Fruit fly (Drosophila melanogaster) whole organism, embryonic: ENCODE results near the gene CG17996.
A peak's percentile ranks its signal among the peaks of the same experiment; 100 is the strongest.

Experiments used
- Adf1 ChIP-seq: fragments of 200-800 bp; sonication (Bioruptor generic); IDR thresholded peaks from 2 replicates; pipeline ENCODE4 v1.3.6; 2022; ENCODE audit warnings: missing biosample characterization, missing genetic modification characterization
- Atf3 ChIP-seq: fragments of 200-800 bp; sonication (Bioruptor generic); optimal IDR thresholded peaks from 3 replicates; lab custom pipeline; 2016; ENCODE audit warnings: missing biosample characterization, missing genetic modification characterization
- CG10274 ChIP-seq: fragments of 200-800 bp; sonication (Bioruptor generic); optimal IDR thresholded peaks from 3 replicates; lab custom pipeline; 2017; ENCODE audit warnings: missing biosample characterization, mild to moderate bottlenecking, missing genetic modification characterization
- CG10543 ChIP-seq: fragments of 200-800 bp; sonication (Bioruptor generic); optimal IDR thresholded peaks from 3 replicates; lab custom pipeline; 2017; ENCODE audit warnings: missing biosample characterization, mild to moderate bottlenecking, missing genetic modification characterization, moderate library complexity
- CG11456 ChIP-seq: fragments of 200-800 bp; sonication (Bioruptor generic); IDR thresholded peaks from 3 replicates; pipeline ENCODE4 v1.3.6; 2022; ENCODE audit warnings: missing biosample characterization, missing genetic modification characterization
- CG12659 ChIP-seq: fragments of 200-800 bp; sonication (Bioruptor generic); optimal IDR thresholded peaks from 3 replicates; lab custom pipeline; 2017; ENCODE audit warnings: mild to moderate bottlenecking, missing biosample characterization, missing genetic modification reagents, missing genetic modification characterization
- CG15269 ChIP-seq: fragments of 200-800 bp; sonication (Bioruptor generic); optimal IDR thresholded peaks from 2 replicates; lab custom pipeline; 2018; ENCODE audit warnings: missing biosample characterization, mild to moderate bottlenecking, missing genetic modification characterization, moderate library complexity
- CG16863 ChIP-seq: fragments of 200-800 bp; sonication (Bioruptor generic); optimal IDR thresholded peaks from 3 replicates; lab custom pipeline; 2016; ENCODE audit warnings: missing biosample characterization, missing genetic modification characterization
- CG18011 ChIP-seq: fragments of 200-800 bp; sonication (Bioruptor generic); optimal IDR thresholded peaks from 2 replicates; lab custom pipeline; 2017; ENCODE audit warnings: missing biosample characterization, missing genetic modification characterization, mild to moderate bottlenecking, moderate library complexity, missing genotype
- CG1832 ChIP-seq: fragments of 200-800 bp; sonication (Bioruptor generic); optimal IDR thresholded peaks from 2 replicates; lab custom pipeline; 2017; ENCODE audit warnings: missing biosample characterization, mild to moderate bottlenecking, missing genetic modification characterization, inconsistent platforms
- CG18599 ChIP-seq: fragments of 200-800 bp; sonication (Bioruptor generic); optimal IDR thresholded peaks from 3 replicates; lab custom pipeline; 2017; ENCODE audit warnings: missing biosample characterization, missing genetic modification characterization, mild to moderate bottlenecking, moderate library complexity, missing genetic modification reagents
- CG18764 ChIP-seq: fragments of 200-800 bp; sonication (Bioruptor generic); optimal IDR thresholded peaks from 3 replicates; lab custom pipeline; 2016; ENCODE audit warnings: missing biosample characterization, missing genetic modification characterization
- CG2889 ChIP-seq: fragments of 200-800 bp; sonication (Bioruptor generic); IDR thresholded peaks from 3 replicates; pipeline ENCODE4 v1.3.6; 2022; ENCODE audit warnings: missing biosample characterization, missing genetic modification characterization
- CG3065 ChIP-seq: fragments of 200-800 bp; sonication (Bioruptor generic); optimal IDR thresholded peaks from 2 replicates; lab custom pipeline; 2016; ENCODE audit warnings: missing biosample characterization, missing genetic modification characterization
- CG32772 ChIP-seq: fragments of 200-800 bp; sonication (Bioruptor generic); IDR thresholded peaks from 2 replicates; pipeline ENCODE4 v1.3.6; 2022; ENCODE audit warnings: missing biosample characterization, missing genetic modification characterization
- CG33213 ChIP-seq: fragments of 200-800 bp; sonication (Bioruptor generic); optimal IDR thresholded peaks from 3 replicates; lab custom pipeline; 2016; ENCODE audit warnings: missing biosample characterization, missing genetic modification characterization
- CG4617 ChIP-seq: fragments of 200-800 bp; sonication (Bioruptor generic); optimal IDR thresholded peaks from 3 replicates; lab custom pipeline; 2016; ENCODE audit warnings: missing biosample characterization, missing genetic modification characterization, borderline replicate concordance
- CG7556 ChIP-seq: fragments of 200-800 bp; sonication (Bioruptor generic); optimal IDR thresholded peaks from 2 replicates; lab custom pipeline; 2017; ENCODE audit warnings: missing biosample characterization, mild to moderate bottlenecking, missing genetic modification characterization
- CG8388 ChIP-seq: fragments of 200-800 bp; sonication (Bioruptor generic); optimal IDR thresholded peaks from 2 replicates; lab custom pipeline; 2019; ENCODE audit warnings: missing biosample characterization, mild to moderate bottlenecking, missing genetic modification characterization, moderate library complexity
- CG9797 ChIP-seq: fragments of 200-800 bp; sonication (Bioruptor generic); optimal IDR thresholded peaks from 3 replicates; lab custom pipeline; 2018; ENCODE audit warnings: missing biosample characterization, mild to moderate bottlenecking, missing genetic modification characterization
- Dad ChIP-seq: fragments of 200-800 bp; sonication (Bioruptor generic); optimal IDR thresholded peaks from 3 replicates; lab custom pipeline; 2016; ENCODE audit warnings: missing biosample characterization, missing genetic modification characterization
- Dip2 ChIP-seq: fragments of 200-800 bp; sonication (Bioruptor generic); IDR thresholded peaks from 2 replicates; pipeline ENCODE4 v1.3.6; 2022; ENCODE audit warnings: missing biosample characterization, missing genetic modification characterization
- Dip3 ChIP-seq: fragments of 200-800 bp; sonication (Bioruptor generic); optimal IDR thresholded peaks from 3 replicates; lab custom pipeline; 2016; ENCODE audit warnings: missing biosample characterization, missing genetic modification characterization
- Gug ChIP-seq: fragments of 200-800 bp; sonication (Bioruptor generic); IDR thresholded peaks from 4 replicates; pipeline ENCODE4 v1.3.6; 2022; ENCODE audit warnings: missing biosample characterization, missing genetic modification characterization
- HHEX ChIP-seq: fragments of 200-800 bp; sonication (Bioruptor generic); optimal IDR thresholded peaks from 3 replicates; lab custom pipeline; 2017; ENCODE audit warnings: missing biosample characterization, mild to moderate bottlenecking, missing genetic modification characterization, missing genetic modification reagents
- MTF-1 ChIP-seq: fragments of 200-800 bp; sonication (Bioruptor generic); optimal IDR thresholded peaks from 2 replicates; lab custom pipeline; 2018; ENCODE audit warnings: missing biosample characterization, mild to moderate bottlenecking, missing genetic modification characterization, borderline replicate concordance
- Mad ChIP-seq: fragments of 200-800 bp; sonication (Bioruptor generic); optimal IDR thresholded peaks from 2 replicates; lab custom pipeline; 2016; ENCODE audit warnings: missing biosample characterization, missing genetic modification characterization
- Scr ChIP-seq: fragments of 200-800 bp; sonication (Bioruptor generic); IDR thresholded peaks from 2 replicates; pipeline ENCODE4 v1.3.6; 2022; ENCODE audit warnings: missing biosample characterization, missing genetic modification characterization; ENCODE audit not compliant: partially characterized antibody
- Trl ChIP-seq, 3 experiments: fragments of >200 bp in 2 of 3; fragments of 200-800 bp in 1 of 3; sonication (Bioruptor generic) in 1 of 3; optimal IDR thresholded peaks; 2 replicates in 1 of 3; 3 replicates in 2 of 3; lab custom pipeline; 2016 to 2017; ENCODE audit warnings: missing biosample characterization in 1 of 3, missing genetic modification characterization in 1 of 3
- Xrp1 ChIP-seq: fragments of 200-800 bp; sonication (Bioruptor generic); IDR thresholded peaks from 2 replicates; pipeline ENCODE4 v1.3.6; 2022; ENCODE audit warnings: missing biosample characterization, missing genetic modification characterization
- YL-1 ChIP-seq: fragments of 200-800 bp; sonication (Bioruptor generic); optimal IDR thresholded peaks from 3 replicates; lab custom pipeline; 2017; ENCODE audit warnings: missing biosample characterization, mild to moderate bottlenecking, missing genetic modification characterization
- aop ChIP-seq: fragments of 200-800 bp; sonication (Bioruptor generic); IDR thresholded peaks from 2 replicates; pipeline ENCODE4 v1.3.6; 2022; ENCODE audit warnings: missing biosample characterization, missing genetic modification characterization
- ara ChIP-seq: fragments of 200-800 bp; sonication (Bioruptor generic); IDR thresholded peaks from 2 replicates; pipeline ENCODE4 v1.3.6; 2022; ENCODE audit warnings: missing biosample characterization, missing genetic modification characterization
- ato ChIP-seq: fragments of 200-800 bp; sonication (Bioruptor generic); IDR thresholded peaks from 2 replicates; pipeline ENCODE4 v1.3.6; 2022; ENCODE audit warnings: missing biosample characterization, missing genetic modification characterization; ENCODE audit not compliant: partially characterized antibody
- bcd ChIP-seq: fragments of 200-800 bp; sonication (Bioruptor generic); optimal IDR thresholded peaks from 2 replicates; lab custom pipeline; 2017; ENCODE audit warnings: missing biosample characterization, mild to moderate bottlenecking, missing genetic modification characterization
- chm ChIP-seq: fragments of 200-800 bp; sonication (Bioruptor generic); IDR thresholded peaks from 2 replicates; pipeline ENCODE4 v1.3.6; 2022; ENCODE audit warnings: missing biosample characterization, missing genetic modification characterization
- dan ChIP-seq: fragments of 200-800 bp; sonication (Bioruptor generic); IDR thresholded peaks from 2 replicates; pipeline ENCODE4 v1.3.6; 2022; ENCODE audit warnings: missing biosample characterization, missing genetic modification characterization
- ewg ChIP-seq: fragments of 200-800 bp; sonication (Bioruptor generic); optimal IDR thresholded peaks from 3 replicates; lab custom pipeline; 2017; ENCODE audit warnings: mild to moderate bottlenecking, missing biosample characterization, missing genetic modification reagents, missing genetic modification characterization
- eyg ChIP-seq: fragments of 200-800 bp; sonication (Bioruptor generic); optimal IDR thresholded peaks from 3 replicates; lab custom pipeline; 2016; ENCODE audit warnings: missing biosample characterization, missing genetic modification characterization
- fru ChIP-seq: fragments of >200 bp; optimal IDR thresholded peaks from 2 replicates; lab custom pipeline; 2017
- insv ChIP-seq, 2 experiments: fragments of 200-800 bp; sonication (Bioruptor generic); optimal IDR thresholded peaks; 3 replicates each; lab custom pipeline; 2016 to 2018; ENCODE audit warnings: missing biosample characterization in 2 of 2, missing genetic modification characterization in 2 of 2
- ken ChIP-seq: fragments of 200-800 bp; sonication (Bioruptor generic); IDR thresholded peaks from 3 replicates; pipeline ENCODE4 v1.3.6; 2022; ENCODE audit warnings: missing biosample characterization, missing genetic modification characterization
- lbe ChIP-seq: fragments of 200-800 bp; sonication (Bioruptor generic); optimal IDR thresholded peaks from 2 replicates; lab custom pipeline; 2016; ENCODE audit warnings: missing biosample characterization, mild to moderate bottlenecking, missing genetic modification characterization
- lmd ChIP-seq: fragments of 200-800 bp; sonication (Bioruptor generic); IDR thresholded peaks from 2 replicates; pipeline ENCODE4 v1.3.6; 2022; ENCODE audit warnings: missing biosample characterization, missing genetic modification characterization
- oc ChIP-seq: fragments of 200-800 bp; sonication (Bioruptor generic); optimal IDR thresholded peaks from 2 replicates; lab custom pipeline; 2018; ENCODE audit warnings: missing biosample characterization, mild to moderate bottlenecking, missing genetic modification characterization, moderate library complexity
- ranshi ChIP-seq: fragments of 200-800 bp; sonication (Bioruptor generic); IDR thresholded peaks from 2 replicates; pipeline ENCODE4 v1.3.6; 2022; ENCODE audit warnings: missing biosample characterization, missing genetic modification characterization
- seq ChIP-seq: fragments of 200-800 bp; sonication (Bioruptor generic); IDR thresholded peaks from 2 replicates; pipeline ENCODE4 v1.3.6; 2022; ENCODE audit warnings: missing biosample characterization, missing genetic modification characterization
- zfh1 ChIP-seq: fragments of 200-800 bp; sonication (Bioruptor generic); IDR thresholded peaks from 3 replicates; pipeline ENCODE4 v1.3.6; 2022; ENCODE audit warnings: missing biosample characterization, missing genetic modification characterization

CG17996 gene

DNA sequence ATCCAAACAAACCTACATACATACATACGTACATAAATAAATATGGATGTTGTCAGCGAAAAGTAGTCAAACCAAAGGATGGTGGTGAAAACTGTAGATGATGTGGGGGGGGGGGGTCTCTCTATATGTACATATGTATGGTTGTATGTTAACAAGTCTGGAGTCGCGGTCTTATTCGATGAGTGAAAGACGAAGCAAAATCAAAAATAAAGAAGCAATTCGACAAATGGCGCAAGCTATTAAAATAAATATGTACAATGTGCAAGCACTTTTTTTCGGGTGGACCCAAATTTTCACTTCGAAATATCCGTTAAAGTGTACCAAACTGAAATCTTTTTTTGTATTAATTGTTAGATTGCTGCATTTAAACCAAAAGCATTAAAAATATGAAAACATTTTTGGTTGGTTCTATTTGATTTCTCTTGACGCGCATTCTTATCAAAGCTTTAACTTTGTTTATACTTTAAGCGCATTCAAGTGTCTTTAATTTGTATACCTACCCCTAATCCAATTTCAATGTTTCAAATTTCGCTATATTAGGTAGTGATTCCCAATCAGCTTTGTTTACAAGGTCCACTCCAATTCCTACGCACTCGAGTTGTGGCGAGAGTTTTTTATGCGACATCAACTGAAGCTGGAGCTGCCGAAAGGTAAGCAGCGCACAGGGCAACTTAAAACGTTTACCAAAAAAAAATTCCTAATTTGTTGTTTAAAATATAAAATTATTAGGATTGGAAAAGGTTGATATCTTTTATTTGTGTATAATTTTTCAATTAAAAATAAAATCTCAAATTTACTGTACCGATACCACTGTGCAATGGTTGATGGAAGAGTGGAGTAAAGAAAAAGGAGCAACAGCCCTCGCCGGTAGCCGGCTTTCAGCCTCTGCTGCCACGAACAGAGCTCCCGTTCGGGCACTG is 46.6 kb downstream of the CG17996 start, which contains the start of gene CG31807 (continued):
- TF ChIP-seq Xrp1 (peak; percentile 39; the same call in 1 of the 2 replicates), CG16863 (GFP tag; lab: Kevin White, UChicago) (peak; percentile 58), CG7556 (GFP tag; lab: Kevin White, UChicago) (peak; percentile 78), CG18599 (peak; percentile 81), seq (GFP tag; lab: Robert Waterston, UW) (peak; percentile 69), Mad (no peak), ranshi (GFP tag; lab: Robert Waterston, UW) (0 out of 2 replicates have a peak, but pooled peaks have one; percentile 9), CG15269 (tag; lab: Kevin White, UChicago) (peak; percentile 77), ara (0 out of 2 replicates have a peak, but pooled peaks have one; percentile 9), Gug (GFP tag; lab: Robert Waterston, UW) (peak; percentile 17; the same call in 1 of the 4 replicates), CG3065 (GFP tag; lab: Kevin White, UChicago) (no peak), bcd (GFP tag; lab: Kevin White, UChicago) (peak; percentile 50), insv (GFP tag; optimal IDR thresholded peaks at IDR 0.05; lab: Kevin White, UChicago) (peak in 1 of 2 experiments; percentile 13), YL-1 (GFP tag; lab: Kevin White, UChicago) (no peak), oc (peak; percentile 65), HHEX (peak; percentile 68), Scr (no peak), Adf1 (peak; percentile 33; the same call in 1 of the 2 replicates), dan (GFP tag; lab: Robert Waterston, UW) (no peak), chm (GFP tag; lab: Robert Waterston, UW) (peak; percentile 71), eyg (peak; percentile 34), CG10274 (GFP tag; lab: Kevin White, UChicago) (peak; percentile 5), ewg (GFP tag; lab: Kevin White, UChicago) (peak; percentile 45), CG2889 (no peak), Trl (optimal IDR thresholded peaks at IDR 0.05; lab: Kevin White, UChicago) (no peak), Trl (GFP tag; optimal IDR thresholded peaks at IDR 0.05; lab: Kevin White, UChicago) (peak; percentile 65), Dad (GFP tag; lab: Kevin White, UChicago) (peak; percentile 19), CG32772 (GFP tag; lab: Robert Waterston, UW) (0 out of 2 replicates have a peak, but pooled peaks have one; percentile 6), CG1832 (GFP tag; lab: Kevin White, UChicago) (no peak), CG33213 (peak; percentile 16), CG10543 (peak; percentile 38), Dip2 (no peak), Dip3 (GFP tag; lab: Kevin White, UChicago) (peak; percentile 44), CG12659 (GFP tag; lab: Kevin White, UChicago) (peak; percentile 62), lbe (GFP tag; lab: Kevin White, UChicago) (peak; percentile 76), ken (GFP tag; lab: Robert Waterston, UW) (0 out of 3 replicates have a peak, but pooled peaks have one; percentile 38), CG8388 (GFP tag; lab: Kevin White, UChicago) (peak; percentile 68), aop (GFP tag; lab: Robert Waterston, UW) (no peak), CG9797 (GFP tag; lab: Kevin White, UChicago) (no peak), CG18764 (GFP tag; lab: Kevin White, UChicago) (peak; percentile 34), ato (GFP tag; lab: Robert Waterston, UW) (no peak), CG4617 (peak; percentile 9), lmd (GFP tag; lab: Robert Waterston, UW) (peak; percentile 57; the same call in 1 of the 2 replicates), fru (lab: Kevin White, UChicago) (no peak), Atf3 (GFP tag; lab: Kevin White, UChicago) (peak; percentile 51), CG11456 (GFP tag; lab: Robert Waterston, UW) (no peak), MTF-1 (GFP tag; lab: Kevin White, UChicago) (no peak), CG18011 (GFP tag; lab: Kevin White, UChicago) (peak; percentile 55), zfh1 (GFP tag; lab: Robert Waterston, UW) (peak; percentile 55; the same call in 1 of the 3 replicates)
